Worm (Caenorhabditis elegans) whole organism, L4 larva: ENCODE data around the gene srd-56.

Experiments
- ctbp-1 ChIP-seq: fragments of 200-800 bp; sonication (Bioruptor generic); IDR thresholded peaks from 2 replicates; pipeline ENCODE4 v1.3.6; 2022; ENCODE audit warnings: missing genetic modification reagents, missing genetic modification characterization, missing compliant biosample characterization
- lin-39 ChIP-seq: fragments of 150-350 bp; optimal IDR thresholded peaks from 2 replicates; lab custom pipeline; 2014; ENCODE audit warnings: missing biosample characterization, missing genetic modification reagents, missing genetic modification characterization
- set-16 ChIP-seq: fragments of 200-800 bp; sonication (Bioruptor generic); IDR thresholded peaks from 2 replicates; pipeline ENCODE4 v1.3.6; 2022; ENCODE audit warnings: missing genetic modification reagents, missing genetic modification characterization, missing compliant biosample characterization

Gene srd-56

DNA sequence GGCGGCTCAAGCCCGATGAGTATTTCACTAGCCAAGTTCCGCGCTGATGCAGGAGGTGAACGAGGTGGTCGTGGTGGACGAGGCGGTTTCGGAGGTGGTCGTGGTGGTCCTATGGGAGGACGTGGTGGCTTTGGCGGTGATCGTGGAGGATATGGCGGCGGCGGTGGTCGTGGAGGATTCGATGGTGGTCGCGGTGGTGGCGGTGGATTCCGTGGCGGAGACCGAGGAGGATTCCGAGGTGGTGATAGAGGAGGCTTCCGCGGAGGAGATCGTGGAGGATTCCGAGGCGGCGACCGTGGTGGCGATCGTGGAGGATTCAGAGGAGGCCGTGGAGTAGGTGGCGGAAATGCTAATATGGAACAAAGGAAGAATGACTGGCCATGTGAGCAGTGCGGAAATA is 48.3 kb downstream of the srd-56 start:
- TF ChIP-seq lin-39 (tag; lab: Kevin White, UChicago): no peak
- TF ChIP-seq set-16 (GFP tag; lab: Robert Waterston, UW): peak; percentile 96
- TF ChIP-seq ctbp-1 (GFP tag; lab: Robert Waterston, UW): no peak

DNA sequence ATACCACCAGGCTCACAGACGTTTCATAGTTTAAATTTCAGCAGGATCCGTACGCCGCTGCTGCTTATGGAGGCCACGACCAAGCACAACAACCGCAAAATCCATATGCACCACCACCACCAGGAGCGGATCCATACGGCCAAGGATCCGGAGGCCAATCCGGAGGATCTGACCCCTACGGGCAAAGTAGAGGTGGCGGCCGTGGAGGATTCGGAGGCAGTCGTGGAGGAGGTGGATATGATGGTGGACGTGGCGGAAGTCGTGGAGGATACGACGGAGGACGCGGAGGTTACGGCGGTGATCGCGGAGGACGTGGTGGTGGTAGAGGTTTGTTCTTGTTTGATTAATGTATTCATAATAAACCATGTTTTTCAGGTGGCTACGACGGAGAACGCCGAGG is 49.9 kb downstream of the srd-56 start:
- TF ChIP-seq set-16 (GFP tag; lab: Robert Waterston, UW): peak; percentile 89
- TF ChIP-seq, all 104 proteins: peak for 1; not testable (repeated sequence) for 103
